Worm (Caenorhabditis elegans) whole organism, late embryonic: Measurements from ENCODE around the gene rps-30.

ENCODE experiments used
- C08G9.2 ChIP-seq: sonication (generic microtip); optimal IDR thresholded peaks from 2 replicates; lab custom pipeline; 2016; ENCODE audit warnings: mild to moderate bottlenecking, missing genetic modification characterization, moderate library complexity, missing compliant biosample characterization
- K09A11.1 ChIP-seq: sonication (generic microtip); optimal IDR thresholded peaks from 2 replicates; lab custom pipeline; 2017; ENCODE audit warnings: antibody characterized with exemption, mild to moderate bottlenecking, missing genetic modification characterization, missing compliant biosample characterization; ENCODE audit not compliant: insufficient read depth
- ceh-19 ChIP-seq: fragments of 200-800 bp; sonication (Bioruptor generic); optimal IDR thresholded peaks from 2 replicates; lab custom pipeline; 2018; ENCODE audit warnings: mild to moderate bottlenecking, missing genetic modification characterization, missing compliant biosample characterization
- ceh-2 ChIP-seq: sonication (generic microtip); optimal IDR thresholded peaks from 2 replicates; lab custom pipeline; 2016; ENCODE audit warnings: missing genotype, missing genetic modification characterization, missing compliant biosample characterization
- ceh-48 ChIP-seq: sonication (generic microtip); optimal IDR thresholded peaks from 2 replicates; lab custom pipeline; 2016; ENCODE audit warnings: missing genetic modification characterization, inconsistent platforms, missing compliant biosample characterization
- eyg-1 ChIP-seq: sonication (generic microtip); optimal IDR thresholded peaks from 2 replicates; lab custom pipeline; 2016; ENCODE audit warnings: missing genotype, missing genetic modification characterization, missing compliant biosample characterization
- fkh-10 ChIP-seq: fragments of 150-350 bp; optimal IDR thresholded peaks from 2 replicates; lab custom pipeline; 2014; ENCODE audit warnings: missing biosample characterization, missing genetic modification reagents, missing genetic modification characterization
- hlh-13 ChIP-seq: fragments of 200-800 bp; sonication (Bioruptor generic); optimal IDR thresholded peaks from 2 replicates; lab custom pipeline; 2018; ENCODE audit warnings: mild to moderate bottlenecking, missing genetic modification characterization, missing compliant biosample characterization
- hlh-8 ChIP-seq: sonication (generic microtip); optimal IDR thresholded peaks from 2 replicates; lab custom pipeline; 2016; ENCODE audit warnings: missing genotype, missing genetic modification characterization, missing compliant biosample characterization
- madf-2 ChIP-seq: sonication (generic microtip); optimal IDR thresholded peaks from 2 replicates; lab custom pipeline; 2017; ENCODE audit warnings: missing genetic modification characterization, missing compliant biosample characterization
- nfya-1 ChIP-seq: sonication (generic microtip); optimal IDR thresholded peaks from 2 replicates; lab custom pipeline; 2017; ENCODE audit warnings: missing genetic modification characterization, mild to moderate bottlenecking, missing compliant biosample characterization, antibody characterized with exemption, moderate library complexity
- nhr-11 ChIP-seq: fragments of 150-350 bp; optimal IDR thresholded peaks from 2 replicates; lab custom pipeline; 2014; ENCODE audit warnings: missing biosample characterization, missing genetic modification characterization
- npax-4 ChIP-seq: sonication (generic microtip); optimal IDR thresholded peaks from 2 replicates; lab custom pipeline; 2016; ENCODE audit warnings: missing genetic modification characterization, missing compliant biosample characterization
- pag-3 ChIP-seq: sonication (generic microtip); optimal IDR thresholded peaks from 2 replicates; lab custom pipeline; 2016; ENCODE audit warnings: missing compliant biosample characterization, missing genetic modification characterization, borderline replicate concordance
- pha-2 ChIP-seq: sonication (generic microtip); optimal IDR thresholded peaks from 2 replicates; lab custom pipeline; 2017; ENCODE audit warnings: mild to moderate bottlenecking, missing genetic modification characterization, missing compliant biosample characterization
- sdc-2 ChIP-seq: sonication (generic microtip); optimal IDR thresholded peaks from 2 replicates; lab custom pipeline; 2016; ENCODE audit warnings: missing genotype, missing genetic modification characterization, missing compliant biosample characterization
- syd-9 ChIP-seq: sonication (generic microtip); optimal IDR thresholded peaks from 2 replicates; lab custom pipeline; 2016; ENCODE audit warnings: mild to moderate bottlenecking, missing genetic modification characterization, moderate library complexity, missing compliant biosample characterization
- unc-55 ChIP-seq: sonication (generic microtip); optimal IDR thresholded peaks from 2 replicates; lab custom pipeline; 2017; ENCODE audit warnings: missing biosample characterization, missing genetic modification reagents, missing genetic modification characterization
- zip-5 ChIP-seq: sonication (generic microtip); optimal IDR thresholded peaks from 2 replicates; lab custom pipeline; 2016; ENCODE audit warnings: missing genetic modification characterization, missing compliant biosample characterization

rps-30 gene

ce11 chrV:7824138-7824537 is 47.8 kb downstream of the rps-30 start:
- TF ChIP-seq hlh-8 (peak; percentile 58), ceh-2 (tag; lab: Kevin White, UChicago) (no peak), unc-55 (GFP tag; lab: Kevin White, UChicago) (peak; percentile 10), sdc-2 (tag; lab: Kevin White, UChicago) (no peak)

ce11 chrV:7825836-7826235 is 49.5 kb downstream of the rps-30 start:
- TF ChIP-seq madf-2 (tag; lab: Kevin White, UChicago) = no peak
- peak; percentile 58 for TF ChIP-seq unc-55 (GFP tag; lab: Kevin White, UChicago)
- TF ChIP-seq nfya-1 (tag; lab: Kevin White, UChicago) = no peak
- no peak for TF ChIP-seq C08G9.2 (tag; lab: Kevin White, UChicago)
- TF ChIP-seq, all 69 proteins: peak for 1

- TF ChIP-seq ceh-48 (tag; lab: Kevin White, UChicago) (no peak), fkh-10 (GFP tag; lab: Kevin White, UChicago) (no peak), K09A11.1 (tag; lab: Kevin White, UChicago) (no peak), eyg-1 (tag; lab: Kevin White, UChicago) (no peak), ceh-19 (GFP tag; lab: Kevin White, UChicago) (no peak), syd-9 (tag; lab: Kevin White, UChicago) (no peak), npax-4 (tag; lab: Kevin White, UChicago) (no peak), pag-3 (tag; lab: Kevin White, UChicago) (no peak), pha-2 (no peak), unc-55 (GFP tag; lab: Kevin White, UChicago) (peak; percentile 3), hlh-13 (no peak), nhr-11 (no peak), zip-5 (no peak), madf-2 (tag; lab: Kevin White, UChicago) (no peak), hlh-8 (peak; percentile 64)
Measured at ce11 chrV:7826362-7826761, 50.0 kb downstream of the rps-30 start.
